Fruit fly (Drosophila melanogaster) whole organism, embryonic: ENCODE data around the gene CG9837.

ENCODE experiments used
- ATbp ChIP-seq: fragments of 200-800 bp; sonication (Bioruptor generic); optimal IDR thresholded peaks from 2 replicates; lab custom pipeline; 2017; ENCODE audit warnings: missing biosample characterization, mild to moderate bottlenecking, missing genetic modification characterization, missing genetic modification reagents
- CG10267 ChIP-seq: fragments of 200-800 bp; sonication (Bioruptor generic); optimal IDR thresholded peaks from 2 replicates; lab custom pipeline; 2018; ENCODE audit warnings: missing biosample characterization, mild to moderate bottlenecking, missing genetic modification characterization, moderate library complexity
- CG10543 ChIP-seq: fragments of 200-800 bp; sonication (Bioruptor generic); optimal IDR thresholded peaks from 3 replicates; lab custom pipeline; 2017; ENCODE audit warnings: missing biosample characterization, mild to moderate bottlenecking, missing genetic modification characterization, moderate library complexity
- CG11723 ChIP-seq: fragments of 200-800 bp; sonication (Bioruptor generic); optimal IDR thresholded peaks from 2 replicates; lab custom pipeline; 2017; ENCODE audit warnings: missing biosample characterization, mild to moderate bottlenecking, missing genetic modification characterization
- CG12391 ChIP-seq: fragments of 200-800 bp; sonication (Bioruptor generic); optimal IDR thresholded peaks from 3 replicates; lab custom pipeline; 2018; ENCODE audit warnings: missing biosample characterization, mild to moderate bottlenecking, missing genetic modification characterization, moderate library complexity
- CG12942 ChIP-seq: fragments of 200-800 bp; sonication (Bioruptor generic); optimal IDR thresholded peaks from 3 replicates; lab custom pipeline; 2016; ENCODE audit warnings: missing biosample characterization, missing genetic modification characterization
- CG13424 ChIP-seq: fragments of 200-800 bp; sonication (Bioruptor generic); optimal IDR thresholded peaks from 2 replicates; lab custom pipeline; 2019; ENCODE audit warnings: missing biosample characterization, mild to moderate bottlenecking, missing genetic modification characterization, moderate library complexity
- CG13894 ChIP-seq: fragments of 200-800 bp; sonication (Bioruptor generic); optimal IDR thresholded peaks from 3 replicates; lab custom pipeline; 2018; ENCODE audit warnings: missing biosample characterization, mild to moderate bottlenecking, missing genetic modification characterization, moderate library complexity
- CG14667 ChIP-seq: fragments of 200-800 bp; sonication (Bioruptor generic); IDR thresholded peaks from 2 replicates; pipeline ENCODE4 v1.3.6; 2022; ENCODE audit warnings: missing biosample characterization, missing genetic modification characterization
- CG15269 ChIP-seq: fragments of 200-800 bp; sonication (Bioruptor generic); optimal IDR thresholded peaks from 2 replicates; lab custom pipeline; 2018; ENCODE audit warnings: missing biosample characterization, mild to moderate bottlenecking, missing genetic modification characterization, moderate library complexity
- CG16779 ChIP-seq: fragments of 200-800 bp; sonication (Bioruptor generic); IDR thresholded peaks from 2 replicates; pipeline ENCODE4 v1.3.6; 2022; ENCODE audit warnings: missing biosample characterization, missing genetic modification characterization
- CG17802 ChIP-seq: fragments of 200-800 bp; sonication (Bioruptor generic); optimal IDR thresholded peaks from 2 replicates; lab custom pipeline; 2018; ENCODE audit warnings: missing biosample characterization, mild to moderate bottlenecking, missing genetic modification characterization, moderate library complexity
- CG32767 ChIP-seq: fragments of 200-800 bp; sonication (Bioruptor generic); IDR thresholded peaks from 2 replicates; pipeline ENCODE4 v1.3.6; 2022; ENCODE audit warnings: missing biosample characterization, missing genetic modification characterization
- CG32772 ChIP-seq: fragments of 200-800 bp; sonication (Bioruptor generic); IDR thresholded peaks from 2 replicates; pipeline ENCODE4 v1.3.6; 2022; ENCODE audit warnings: missing biosample characterization, missing genetic modification characterization
- CG4360 ChIP-seq: fragments of 200-800 bp; sonication (Bioruptor generic); IDR thresholded peaks from 2 replicates; pipeline ENCODE4 v1.3.6; 2022; ENCODE audit warnings: missing biosample characterization, missing genetic modification characterization
- CG4404 ChIP-seq: fragments of 200-800 bp; sonication (Bioruptor generic); IDR thresholded peaks from 2 replicates; pipeline ENCODE4 v1.3.6; 2022; ENCODE audit warnings: missing biosample characterization, missing genetic modification characterization
- CG6791 ChIP-seq: fragments of 200-800 bp; sonication (Bioruptor generic); IDR thresholded peaks from 3 replicates; pipeline ENCODE4 v1.3.6; 2022; ENCODE audit warnings: missing biosample characterization, missing genetic modification characterization; ENCODE audit not compliant: partially characterized antibody
- CG8478 ChIP-seq: fragments of >200 bp; optimal IDR thresholded peaks from 2 replicates; lab custom pipeline; 2018
- CG8944 ChIP-seq: fragments of 200-800 bp; sonication (Bioruptor generic); optimal IDR thresholded peaks from 3 replicates; lab custom pipeline; 2016; ENCODE audit warnings: missing biosample characterization, missing genetic modification characterization
- Camta ChIP-seq: fragments of 200-800 bp; sonication (Bioruptor generic); optimal IDR thresholded peaks from 2 replicates; lab custom pipeline; 2016; ENCODE audit warnings: missing biosample characterization, missing genetic modification characterization
- Dp ChIP-seq: fragments of 200-800 bp; sonication (Bioruptor generic); optimal IDR thresholded peaks from 2 replicates; lab custom pipeline; 2018; ENCODE audit warnings: missing biosample characterization, mild to moderate bottlenecking, missing genetic modification characterization, moderate library complexity
- Fer1 ChIP-seq: fragments of 200-800 bp; sonication (Bioruptor generic); optimal IDR thresholded peaks from 2 replicates; lab custom pipeline; 2017; ENCODE audit warnings: missing biosample characterization, mild to moderate bottlenecking, missing genetic modification characterization
- Fer2 ChIP-seq: fragments of 200-800 bp; sonication (Bioruptor generic); optimal IDR thresholded peaks from 2 replicates; lab custom pipeline; 2018; ENCODE audit warnings: missing biosample characterization, mild to moderate bottlenecking, missing genetic modification characterization, moderate library complexity
- Hr78 ChIP-seq, 2 experiments: fragments of 200-800 bp in 1 of 2; fragments of >200 bp in 1 of 2; sonication (Bioruptor generic) in 1 of 2; optimal IDR thresholded peaks; 2 replicates each; lab custom pipeline; 2017 to 2019; ENCODE audit warnings: missing biosample characterization in 2 of 2, missing genetic modification characterization in 2 of 2, mild to moderate bottlenecking in 1 of 2, moderate library complexity in 1 of 2
- Sin3A ChIP-seq: fragments of >200 bp; optimal IDR thresholded peaks from 2 replicates; lab custom pipeline; 2018
- Spps ChIP-seq: fragments of 200-800 bp; sonication (Bioruptor generic); optimal IDR thresholded peaks from 2 replicates; lab custom pipeline; 2018; ENCODE audit warnings: missing biosample characterization, mild to moderate bottlenecking, missing genetic modification characterization
- ab ChIP-seq: fragments of 200-800 bp; sonication (Bioruptor generic); optimal IDR thresholded peaks from 2 replicates; lab custom pipeline; 2016; ENCODE audit warnings: missing biosample characterization, missing genetic modification characterization
- abd-A ChIP-seq: fragments of 200-800 bp; sonication (Bioruptor generic); optimal IDR thresholded peaks from 3 replicates; lab custom pipeline; 2019; ENCODE audit warnings: missing biosample characterization, mild to moderate bottlenecking, missing genetic modification characterization, moderate library complexity
- cas ChIP-seq: fragments of 200-800 bp; sonication (Bioruptor generic); IDR thresholded peaks from 2 replicates; pipeline ENCODE4 v1.3.6; 2022; ENCODE audit warnings: missing biosample characterization, missing genetic modification characterization
- crc ChIP-seq: fragments of 200-800 bp; sonication (Bioruptor generic); optimal IDR thresholded peaks from 2 replicates; lab custom pipeline; 2016; ENCODE audit warnings: missing biosample characterization, missing genetic modification characterization
- crol ChIP-seq: fragments of 200-800 bp; sonication (Bioruptor generic); IDR thresholded peaks from 2 replicates; pipeline ENCODE4 v1.3.6; 2022; ENCODE audit warnings: missing biosample characterization, missing genetic modification characterization
- crp ChIP-seq, 2 experiments: fragments of 200-800 bp; sonication (Bioruptor generic); optimal IDR thresholded peaks; 2 replicates in 1 of 2; 3 replicates in 1 of 2; lab custom pipeline; 2017; ENCODE audit warnings: missing biosample characterization in 2 of 2, missing genetic modification characterization in 2 of 2, mild to moderate bottlenecking in 1 of 2, moderate library complexity in 1 of 2
- da ChIP-seq: fragments of 200-800 bp; sonication (Bioruptor generic); optimal IDR thresholded peaks from 2 replicates; lab custom pipeline; 2016; ENCODE audit warnings: missing biosample characterization, missing genetic modification characterization
- eyg ChIP-seq: fragments of 200-800 bp; sonication (Bioruptor generic); optimal IDR thresholded peaks from 3 replicates; lab custom pipeline; 2016; ENCODE audit warnings: missing biosample characterization, missing genetic modification characterization
- fru ChIP-seq: fragments of >200 bp; optimal IDR thresholded peaks from 2 replicates; lab custom pipeline; 2017
- fu2 ChIP-seq: fragments of 200-800 bp; sonication (Bioruptor generic); optimal IDR thresholded peaks from 2 replicates; lab custom pipeline; 2016; ENCODE audit warnings: missing biosample characterization, missing genetic modification characterization
- ind ChIP-seq: fragments of 200-800 bp; sonication (Bioruptor generic); optimal IDR thresholded peaks from 3 replicates; lab custom pipeline; 2016; ENCODE audit warnings: missing biosample characterization, missing genetic modification characterization
- ken ChIP-seq: fragments of 200-800 bp; sonication (Bioruptor generic); IDR thresholded peaks from 3 replicates; pipeline ENCODE4 v1.3.6; 2022; ENCODE audit warnings: missing biosample characterization, missing genetic modification characterization
- klu ChIP-seq: fragments of 200-800 bp; sonication (Bioruptor generic); IDR thresholded peaks from 2 replicates; pipeline ENCODE4 v1.3.6; 2022; ENCODE audit warnings: missing biosample characterization, missing genetic modification characterization
- oc ChIP-seq: fragments of 200-800 bp; sonication (Bioruptor generic); optimal IDR thresholded peaks from 2 replicates; lab custom pipeline; 2018; ENCODE audit warnings: missing biosample characterization, mild to moderate bottlenecking, missing genetic modification characterization, moderate library complexity
- pb ChIP-seq: fragments of 200-800 bp; sonication (Bioruptor generic); optimal IDR thresholded peaks from 3 replicates; lab custom pipeline; 2016; ENCODE audit warnings: missing biosample characterization, missing genetic modification characterization
- pita ChIP-seq: fragments of 200-800 bp; sonication (Bioruptor generic); optimal IDR thresholded peaks from 2 replicates; lab custom pipeline; 2017; ENCODE audit warnings: missing biosample characterization, mild to moderate bottlenecking, missing genetic modification characterization
- sc ChIP-seq, 3 experiments: fragments of >200 bp in 2 of 3; fragments of 200-800 bp in 1 of 3; sonication (Bioruptor generic) in 1 of 3; optimal IDR thresholded peaks; 2 replicates in 2 of 3; 3 replicates in 1 of 3; lab custom pipeline; 2017; ENCODE audit warnings: mild to moderate bottlenecking in 1 of 3, missing biosample characterization in 1 of 3, missing genetic modification characterization in 1 of 3, missing genetic modification reagents in 1 of 3
- sd ChIP-seq: fragments of 200-800 bp; sonication (Bioruptor generic); optimal IDR thresholded peaks from 3 replicates; lab custom pipeline; 2018; ENCODE audit warnings: missing biosample characterization, mild to moderate bottlenecking, missing genetic modification characterization, moderate library complexity
- sqz ChIP-seq: fragments of 200-800 bp; sonication (Bioruptor generic); optimal IDR thresholded peaks from 3 replicates; lab custom pipeline; 2018; ENCODE audit warnings: missing biosample characterization, mild to moderate bottlenecking, missing genetic modification characterization

The CG9837 gene

DNA sequence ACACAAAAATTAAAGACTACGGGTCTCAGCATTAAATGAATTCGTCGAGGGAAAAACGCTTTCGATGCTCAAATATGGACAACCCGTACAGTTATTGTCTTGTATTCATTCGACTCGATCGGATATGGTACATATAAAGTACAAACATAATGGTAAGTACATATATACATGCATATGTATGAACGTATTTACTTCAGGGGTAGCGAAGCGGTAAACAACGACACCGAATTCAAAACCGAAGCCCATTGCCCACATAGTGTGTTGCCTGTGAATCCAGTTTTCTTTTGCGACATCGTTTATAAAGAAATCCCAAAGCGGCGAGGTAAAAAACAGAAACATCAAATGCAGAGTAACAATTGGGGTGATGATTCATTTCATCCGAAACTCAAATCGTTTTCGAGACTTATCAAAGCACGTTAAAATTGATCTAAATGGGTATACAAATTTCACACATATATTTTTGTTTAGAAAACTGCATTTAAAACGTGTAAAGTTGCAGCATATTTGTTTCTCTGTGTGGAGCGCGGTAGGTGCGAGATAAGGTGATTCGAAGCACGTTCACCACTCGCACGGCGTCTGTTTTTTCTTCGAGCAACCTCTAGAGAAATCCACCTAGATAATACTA, 925 bp downstream of the CG9837 start (continued):
- TF ChIP-seq CG10267 (tag; lab: Kevin White, UChicago) (peak; percentile 20), CG14667 (GFP tag; lab: Robert Waterston, UW) (0 out of 2 replicates have a peak, but pooled peaks have one; percentile 28), CG13424 (tag; lab: Kevin White, UChicago) (peak; percentile 16), da (no peak), pb (GFP tag; lab: Kevin White, UChicago) (no peak), CG6791 (GFP tag; lab: Robert Waterston, UW) (no peak), Sin3A (lab: Kevin White, UChicago) (no peak), ken (GFP tag; lab: Robert Waterston, UW) (0 out of 3 replicates have a peak, but pooled peaks have one; percentile 4), cas (GFP tag; lab: Robert Waterston, UW) (peak; percentile 14; the same call in 1 of the 2 replicates), ind (GFP tag; lab: Kevin White, UChicago) (peak; percentile 46), Dp (GFP tag; lab: Kevin White, UChicago) (no peak), crol (GFP tag; lab: Robert Waterston, UW) (peak; percentile 43; the same call in 1 of the 2 replicates), ab (GFP tag; lab: Kevin White, UChicago) (no peak), Fer1 (GFP tag; lab: Kevin White, UChicago) (no peak), Fer2 (tag; lab: Kevin White, UChicago) (peak; percentile 12), fru (no peak), CG12942 (GFP tag; lab: Kevin White, UChicago) (peak; percentile 7), CG8478 (lab: Kevin White, UChicago) (no peak), ATbp (GFP tag; lab: Kevin White, UChicago) (peak; percentile 44), CG8944 (peak; percentile 31), CG11723 (no peak), CG4360 (GFP tag; lab: Robert Waterston, UW) (no peak), sc (optimal IDR thresholded peaks at IDR 0.05; lab: Kevin White, UChicago) (no peak), sc (GFP tag; optimal IDR thresholded peaks at IDR 0.05; lab: Kevin White, UChicago) (peak; percentile 14), CG4404 (GFP tag; lab: Robert Waterston, UW) (no peak; the same call in 1 of the 2 replicates), Hr78 (GFP tag; optimal IDR thresholded peaks at IDR 0.05; lab: Kevin White, UChicago) (peak in 1 of 2 experiments; percentile 36), CG17802 (no peak), sd (tag; lab: Kevin White, UChicago) (no peak), CG32772 (GFP tag; lab: Robert Waterston, UW) (peak; percentile 58; the same call in 1 of the 2 replicates), CG13894 (tag; lab: Kevin White, UChicago) (peak; percentile 88), fu2 (GFP tag; lab: Kevin White, UChicago) (no peak), crp (GFP tag; optimal IDR thresholded peaks at IDR 0.05; lab: Kevin White, UChicago) (no peak), sqz (GFP tag; lab: Kevin White, UChicago) (peak; percentile 93), Spps (tag; lab: Kevin White, UChicago) (peak; percentile 42), oc (tag; lab: Kevin White, UChicago) (peak; percentile 70), Camta (GFP tag; lab: Kevin White, UChicago) (peak; percentile 40), CG12391 (peak; percentile 26), abd-A (peak; percentile 48), CG15269 (tag; lab: Kevin White, UChicago) (peak; percentile 63), CG10543 (GFP tag; lab: Kevin White, UChicago) (peak; percentile 31), CG32767 (GFP tag; lab: Robert Waterston, UW) (peak; percentile 61; the same call in 1 of the 2 replicates), klu (GFP tag; lab: Robert Waterston, UW) (0 out of 2 replicates have a peak, but pooled peaks have one; percentile 27), crc (GFP tag; lab: Kevin White, UChicago) (peak; percentile 6), eyg (GFP tag; lab: Kevin White, UChicago) (no peak), pita (GFP tag; lab: Kevin White, UChicago) (no peak), CG16779 (no peak)
